Fruit fly (Drosophila melanogaster): Measurements from ENCODE around the gene Lkb1.

Lkb1 gene

dm6 chr3R:13711735-13712134 lies 35.4 kb downstream of the Lkb1 start, which contains the start of the genes primo-1 and primo-2:
TSS of gene primo-1 (minus strand) at chr3R:13711835.
TSS of gene primo-2 (minus strand) at chr3R:13711835.
- TF ChIP-seq svp (GFP tag): no peak
- no peak for TF ChIP-seq vri (GFP tag; optimal IDR thresholded peaks at IDR 0.05)
- no peak for TF ChIP-seq CG9139 (GFP tag; optimal IDR thresholded peaks at IDR 0.05)
- no peak for TF ChIP-seq dac (GFP tag; optimal IDR thresholded peaks at IDR 0.05)
- TF ChIP-seq eg (GFP tag; IDR thresholded peaks at IDR 0.05): no peak
- no peak for TF ChIP-seq Hr39 (GFP tag; optimal IDR thresholded peaks at IDR 0.05)
- no peak for TF ChIP-seq Lpt (GFP tag; optimal IDR thresholded peaks at IDR 0.05)
- no peak for TF ChIP-seq cyc (GFP tag; optimal IDR thresholded peaks at IDR 0.05)
- no peak for TF ChIP-seq CG11294 (GFP tag; IDR thresholded peaks at IDR 0.05)

dm6 chr3R:13713541-13713940 lies 37.2 kb downstream of the Lkb1 start:
- TF ChIP-seq OdsH (GFP tag; optimal IDR thresholded peaks at IDR 0.05) (peak; percentile 60), svp (GFP tag) (no peak), pdm3 (GFP tag; optimal IDR thresholded peaks at IDR 0.05) (peak; percentile 40), CG7368 (GFP tag; optimal IDR thresholded peaks at IDR 0.05) (no peak), ss (GFP tag; optimal IDR thresholded peaks at IDR 0.05) (peak; percentile 52 to 68), CG6276 (GFP tag; optimal IDR thresholded peaks at IDR 0.05) (peak; percentile 53), CG16779 (tag; optimal IDR thresholded peaks at IDR 0.05) (peak; percentile 40), CG34406 (GFP tag; optimal IDR thresholded peaks at IDR 0.05) (peak; percentile 52), Smox (GFP tag; optimal IDR thresholded peaks at IDR 0.05) (no peak), Eip78C (GFP tag) (peak; percentile 74), salr (GFP tag; optimal IDR thresholded peaks at IDR 0.05) (peak in 1 of 2 experiments; percentile 44), fd59A (GFP tag; optimal IDR thresholded peaks at IDR 0.05) (no peak), CG11762 (GFP tag; optimal IDR thresholded peaks at IDR 0.05; ENCODE audit: insufficient read depth) (peak; percentile 5), Eip93F (GFP tag; optimal IDR thresholded peaks at IDR 0.05) (no peak), achi (GFP tag; optimal IDR thresholded peaks at IDR 0.05) (peak; percentile 57), CG8632 (GFP tag; optimal IDR thresholded peaks at IDR 0.05) (peak; percentile 60), CG1621 (tag; optimal IDR thresholded peaks at IDR 0.05) (no peak), CG15336 (GFP tag; IDR thresholded peaks at IDR 0.05) (peak; percentile 78), CG32006 (GFP tag; optimal IDR thresholded peaks at IDR 0.05) (peak; percentile 80), Sox102F (GFP tag; optimal IDR thresholded peaks at IDR 0.05) (no peak), fd85E (GFP tag; optimal IDR thresholded peaks at IDR 0.05) (no peak), CG8119 (GFP tag; IDR thresholded peaks at IDR 0.05) (peak; percentile 79), esn (GFP tag; optimal IDR thresholded peaks at IDR 0.05) (no peak), Ets21C (GFP tag; optimal IDR thresholded peaks at IDR 0.05) (no peak), net (GFP tag; optimal IDR thresholded peaks at IDR 0.05) (peak; percentile 34), CG6808 (GFP tag; optimal IDR thresholded peaks at IDR 0.05) (peak; percentile 49), fkh (GFP tag; optimal IDR thresholded peaks at IDR 0.05) (peak; percentile 41), dac (GFP tag; optimal IDR thresholded peaks at IDR 0.05) (no peak), Met (GFP tag; optimal IDR thresholded peaks at IDR 0.05) (no peak), CG4318 (GFP tag; optimal IDR thresholded peaks at IDR 0.05) (peak; percentile 59), vri (GFP tag; optimal IDR thresholded peaks at IDR 0.05) (no peak), Hr4 (GFP tag; optimal IDR thresholded peaks at IDR 0.05) (peak; percentile 39), CG6792 (GFP tag; optimal IDR thresholded peaks at IDR 0.05) (peak; percentile 33), CG3032 (tag; optimal IDR thresholded peaks at IDR 0.05) (peak; percentile 54), lz (GFP tag; optimal IDR thresholded peaks at IDR 0.05) (no peak), Ets96B (tag; optimal IDR thresholded peaks at IDR 0.05) (peak; percentile 69), CG11902 (GFP tag; optimal IDR thresholded peaks at IDR 0.05) (no peak), eg (GFP tag; IDR thresholded peaks at IDR 0.05) (peak; percentile 64; the same call in 2 of the 3 replicates), Lpt (GFP tag; optimal IDR thresholded peaks at IDR 0.05) (peak; percentile 39), CG6163 (GFP tag; IDR thresholded peaks at IDR 0.05) (peak; percentile 38; the same call in 1 of the 3 replicates), Gug (GFP tag; IDR thresholded peaks at IDR 0.05) (peak; percentile 62), Eip75B (GFP tag; optimal IDR thresholded peaks at IDR 0.05) (no peak), CG3919 (GFP tag; optimal IDR thresholded peaks at IDR 0.05) (peak; percentile 48), Blimp-1 (GFP tag; optimal IDR thresholded peaks at IDR 0.05) (no peak), spab (GFP tag; optimal IDR thresholded peaks at IDR 0.05) (peak; percentile 36), Hr39 (GFP tag; optimal IDR thresholded peaks at IDR 0.05) (no peak), Sox14 (GFP tag; optimal IDR thresholded peaks at IDR 0.05) (no peak)

All from whole organism, prepupa.